Fruit fly (Drosophila melanogaster) whole organism, embryonic: ENCODE data around the gene HisCl1.

ENCODE experiments used
- Atf6 ChIP-seq: fragments of 200-800 bp; sonication (Bioruptor generic); IDR thresholded peaks from 2 replicates; pipeline ENCODE4 v1.3.6; 2022; ENCODE audit warnings: missing biosample characterization, missing genetic modification characterization
- Blimp-1 ChIP-seq: fragments of 200-800 bp; sonication (Bioruptor generic); optimal IDR thresholded peaks from 3 replicates; lab custom pipeline; 2018; ENCODE audit warnings: missing biosample characterization, missing genetic modification characterization, mild to moderate bottlenecking, moderate library complexity, missing genetic modification reagents
- CG10267 ChIP-seq: fragments of 200-800 bp; sonication (Bioruptor generic); optimal IDR thresholded peaks from 2 replicates; lab custom pipeline; 2018; ENCODE audit warnings: missing biosample characterization, mild to moderate bottlenecking, missing genetic modification characterization, moderate library complexity
- CG10462 ChIP-seq: fragments of 200-800 bp; sonication (Bioruptor generic); optimal IDR thresholded peaks from 2 replicates; lab custom pipeline; 2016; ENCODE audit warnings: missing biosample characterization, missing genetic modification characterization
- CG10654 ChIP-seq: fragments of 200-800 bp; sonication (Bioruptor generic); optimal IDR thresholded peaks from 2 replicates; lab custom pipeline; 2016; ENCODE audit warnings: missing biosample characterization, missing genetic modification characterization
- CG10979 ChIP-seq: fragments of 200-800 bp; sonication (Bioruptor generic); optimal IDR thresholded peaks from 2 replicates; lab custom pipeline; 2018; ENCODE audit warnings: missing biosample characterization, mild to moderate bottlenecking, missing genetic modification characterization, moderate library complexity
- CG11456 ChIP-seq: fragments of 200-800 bp; sonication (Bioruptor generic); IDR thresholded peaks from 3 replicates; pipeline ENCODE4 v1.3.6; 2022; ENCODE audit warnings: missing biosample characterization, missing genetic modification characterization
- CG12071 ChIP-seq: fragments of 200-800 bp; sonication (Bioruptor generic); optimal IDR thresholded peaks from 3 replicates; lab custom pipeline; 2018; ENCODE audit warnings: missing biosample characterization, mild to moderate bottlenecking, missing genetic modification characterization
- CG12219 ChIP-seq: fragments of 200-800 bp; sonication (Bioruptor generic); optimal IDR thresholded peaks from 3 replicates; lab custom pipeline; 2018; ENCODE audit warnings: missing biosample characterization, mild to moderate bottlenecking, missing genetic modification characterization
- CG12659 ChIP-seq: fragments of 200-800 bp; sonication (Bioruptor generic); optimal IDR thresholded peaks from 3 replicates; lab custom pipeline; 2017; ENCODE audit warnings: mild to moderate bottlenecking, missing biosample characterization, missing genetic modification reagents, missing genetic modification characterization
- CG13424 ChIP-seq: fragments of 200-800 bp; sonication (Bioruptor generic); optimal IDR thresholded peaks from 2 replicates; lab custom pipeline; 2019; ENCODE audit warnings: missing biosample characterization, mild to moderate bottlenecking, missing genetic modification characterization, moderate library complexity
- CG1529 ChIP-seq: fragments of 200-800 bp; sonication (Bioruptor generic); optimal IDR thresholded peaks from 3 replicates; lab custom pipeline; 2018; ENCODE audit warnings: missing biosample characterization, missing genetic modification characterization
- CG17385 ChIP-seq: fragments of 200-800 bp; sonication (Bioruptor generic); optimal IDR thresholded peaks from 3 replicates; lab custom pipeline; 2018; ENCODE audit warnings: missing biosample characterization, mild to moderate bottlenecking, missing genetic modification characterization
- CG1832 ChIP-seq: fragments of 200-800 bp; sonication (Bioruptor generic); optimal IDR thresholded peaks from 2 replicates; lab custom pipeline; 2017; ENCODE audit warnings: missing biosample characterization, mild to moderate bottlenecking, missing genetic modification characterization, inconsistent platforms
- CG31441 ChIP-seq: fragments of 200-800 bp; sonication (Bioruptor generic); IDR thresholded peaks from 2 replicates; pipeline ENCODE4 v1.3.6; 2022; ENCODE audit warnings: missing biosample characterization, missing genetic modification characterization
- CG3281 ChIP-seq: fragments of 200-800 bp; sonication (Bioruptor generic); optimal IDR thresholded peaks from 3 replicates; lab custom pipeline; 2017; ENCODE audit warnings: missing biosample characterization, mild to moderate bottlenecking, missing genetic modification characterization
- CG3407 ChIP-seq: fragments of 200-800 bp; sonication (Bioruptor generic); optimal IDR thresholded peaks from 2 replicates; lab custom pipeline; 2018; ENCODE audit warnings: missing biosample characterization, mild to moderate bottlenecking, missing genetic modification characterization
- CG3726 ChIP-seq: fragments of 200-800 bp; sonication (Bioruptor generic); IDR thresholded peaks from 3 replicates; pipeline ENCODE4, ENCODE4 v1.3.6; 2022; ENCODE audit warnings: missing biosample characterization, missing genetic modification characterization
- CG6765 ChIP-seq: fragments of 200-800 bp; sonication (Bioruptor generic); optimal IDR thresholded peaks from 3 replicates; lab custom pipeline; 2017; ENCODE audit warnings: missing biosample characterization, mild to moderate bottlenecking, missing genetic modification characterization
- CG8359 ChIP-seq: fragments of 200-800 bp; sonication (Bioruptor generic); optimal IDR thresholded peaks from 2 replicates; lab custom pipeline; 2017; ENCODE audit warnings: missing biosample characterization, mild to moderate bottlenecking, missing genetic modification characterization, borderline replicate concordance
- CG8388 ChIP-seq: fragments of 200-800 bp; sonication (Bioruptor generic); optimal IDR thresholded peaks from 2 replicates; lab custom pipeline; 2019; ENCODE audit warnings: missing biosample characterization, mild to moderate bottlenecking, missing genetic modification characterization, moderate library complexity
- CG9215 ChIP-seq: fragments of 200-800 bp; sonication (Bioruptor generic); IDR thresholded peaks from 2 replicates; pipeline ENCODE4 v1.3.6; 2022; ENCODE audit warnings: missing biosample characterization, missing genetic modification characterization
- CG9817 ChIP-seq: fragments of 200-800 bp; sonication (Bioruptor generic); optimal IDR thresholded peaks from 2 replicates; lab custom pipeline; 2018; ENCODE audit warnings: missing biosample characterization, mild to moderate bottlenecking, missing genetic modification characterization, moderate library complexity
- CTCF ChIP-seq: fragments of 200-800 bp; sonication (Bioruptor generic); optimal IDR thresholded peaks from 2 replicates; lab custom pipeline; 2017; ENCODE audit warnings: missing biosample characterization, mild to moderate bottlenecking, missing genetic modification characterization, moderate library complexity
- D19A ChIP-seq: fragments of 200-800 bp; optimal IDR thresholded peaks from 3 replicates; lab custom pipeline; 2019; ENCODE audit warnings: missing biosample characterization, mild to moderate bottlenecking, missing genetic modification characterization, moderate library complexity
- Deaf1 ChIP-seq: fragments of 200-800 bp; optimal IDR thresholded peaks from 3 replicates; lab custom pipeline; 2019; ENCODE audit warnings: missing biosample characterization, mild to moderate bottlenecking, missing genetic modification characterization, moderate library complexity
- E2f2 ChIP-seq: fragments of 200-800 bp; sonication (Bioruptor generic); IDR thresholded peaks from 2 replicates; pipeline ENCODE4 v1.3.6; 2022; ENCODE audit warnings: missing biosample characterization, missing genetic modification characterization
- Hr51 ChIP-seq, 2 experiments: fragments of 200-800 bp; sonication (Bioruptor generic); optimal IDR thresholded peaks; 2 replicates in 1 of 2; 3 replicates in 1 of 2; lab custom pipeline; 2016 to 2018; ENCODE audit warnings: missing biosample characterization in 2 of 2, missing genetic modification characterization in 2 of 2, mild to moderate bottlenecking in 1 of 2, moderate library complexity in 1 of 2
- Med ChIP-seq: fragments of 200-800 bp; sonication (Bioruptor generic); peaks from one replicate; lab custom pipeline; 2016; ENCODE audit warnings: missing biosample characterization, missing genetic modification characterization, mild to moderate bottlenecking, inconsistent platforms, moderate library complexity
- Meics ChIP-seq: fragments of 200-800 bp; sonication (Bioruptor generic); optimal IDR thresholded peaks from 2 replicates; lab custom pipeline; 2017; ENCODE audit warnings: missing biosample characterization, mild to moderate bottlenecking, missing genetic modification characterization
- Nf-YA ChIP-seq: fragments of 200-800 bp; sonication (Bioruptor generic); IDR thresholded peaks from 2 replicates; pipeline ENCODE4 v1.3.6; 2022; ENCODE audit warnings: missing biosample characterization, missing genetic modification characterization
- Nf-YB ChIP-seq: fragments of 200-800 bp; sonication (Bioruptor generic); optimal IDR thresholded peaks from 3 replicates; lab custom pipeline; 2019; ENCODE audit warnings: missing biosample characterization, mild to moderate bottlenecking, missing genetic modification characterization, moderate library complexity
- Oli ChIP-seq: fragments of 200-800 bp; sonication (Bioruptor generic); optimal IDR thresholded peaks from 2 replicates; lab custom pipeline; 2018; ENCODE audit warnings: missing biosample characterization, mild to moderate bottlenecking, missing genetic modification characterization, moderate library complexity
- Rx ChIP-seq: fragments of 200-800 bp; sonication (Bioruptor generic); IDR thresholded peaks from 2 replicates; pipeline ENCODE4 v1.3.6; 2022; ENCODE audit warnings: missing biosample characterization, missing genetic modification characterization
- Sox100B ChIP-seq: fragments of 200-800 bp; sonication (Bioruptor generic); optimal IDR thresholded peaks from 3 replicates; lab custom pipeline; 2018; ENCODE audit warnings: missing biosample characterization, mild to moderate bottlenecking, missing genetic modification characterization
- Spps ChIP-seq: fragments of 200-800 bp; sonication (Bioruptor generic); optimal IDR thresholded peaks from 2 replicates; lab custom pipeline; 2018; ENCODE audit warnings: missing biosample characterization, mild to moderate bottlenecking, missing genetic modification characterization
- Tbp ChIP-seq: fragments of >200 bp; optimal IDR thresholded peaks from 2 replicates; lab custom pipeline; 2018; ENCODE audit warnings: missing biosample characterization, missing genetic modification characterization
- bcd ChIP-seq: fragments of 200-800 bp; sonication (Bioruptor generic); optimal IDR thresholded peaks from 2 replicates; lab custom pipeline; 2017; ENCODE audit warnings: missing biosample characterization, mild to moderate bottlenecking, missing genetic modification characterization
- dmrt99B ChIP-seq: fragments of 200-800 bp; sonication (Bioruptor generic); optimal IDR thresholded peaks from 2 replicates; lab custom pipeline; 2018; ENCODE audit warnings: missing biosample characterization, mild to moderate bottlenecking, missing genetic modification characterization, moderate library complexity
- esg ChIP-seq: fragments of 200-800 bp; sonication (Bioruptor generic); conservative IDR thresholded peaks from 2 replicates; pipeline ENCODE4 v1.3.6; 2022; ENCODE audit warnings: missing biosample characterization, missing genetic modification characterization
- fd3F ChIP-seq: fragments of 200-800 bp; sonication (Bioruptor generic); optimal IDR thresholded peaks from 2 replicates; lab custom pipeline; 2018; ENCODE audit warnings: missing biosample characterization, mild to moderate bottlenecking, missing genetic modification characterization, moderate library complexity
- hbn ChIP-seq: fragments of 200-800 bp; sonication (Bioruptor generic); IDR thresholded peaks from 2 replicates; pipeline ENCODE4 v1.3.6; 2022; ENCODE audit warnings: missing biosample characterization, missing genetic modification characterization; ENCODE audit not compliant: partially characterized antibody
- inv ChIP-seq: fragments of 200-800 bp; sonication (Bioruptor generic); IDR thresholded peaks from 2 replicates; pipeline ENCODE4 v1.3.6; 2022; ENCODE audit warnings: missing biosample characterization, missing genetic modification characterization; ENCODE audit not compliant: partially characterized antibody
- kah ChIP-seq: fragments of 200-800 bp; sonication (Bioruptor generic); optimal IDR thresholded peaks from 2 replicates; lab custom pipeline; 2018; ENCODE audit warnings: missing biosample characterization, mild to moderate bottlenecking, missing genetic modification characterization
- oc ChIP-seq: fragments of 200-800 bp; sonication (Bioruptor generic); optimal IDR thresholded peaks from 2 replicates; lab custom pipeline; 2018; ENCODE audit warnings: missing biosample characterization, mild to moderate bottlenecking, missing genetic modification characterization, moderate library complexity
- onecut ChIP-seq: fragments of 200-800 bp; sonication (Bioruptor generic); IDR thresholded peaks from 2 replicates; pipeline ENCODE4 v1.3.6; 2022; ENCODE audit warnings: missing biosample characterization, missing genetic modification characterization
- pum ChIP-seq: fragments of 200-800 bp; sonication (Bioruptor generic); optimal IDR thresholded peaks from 2 replicates; lab custom pipeline; 2016; ENCODE audit warnings: missing biosample characterization, missing genetic modification characterization
- repo ChIP-seq: fragments of 200-800 bp; sonication (Bioruptor generic); optimal IDR thresholded peaks from 2 replicates; lab custom pipeline; 2016; ENCODE audit warnings: missing biosample characterization, missing genetic modification characterization
- sd ChIP-seq: fragments of 200-800 bp; sonication (Bioruptor generic); optimal IDR thresholded peaks from 3 replicates; lab custom pipeline; 2018; ENCODE audit warnings: missing biosample characterization, mild to moderate bottlenecking, missing genetic modification characterization, moderate library complexity
- trh ChIP-seq: fragments of 200-800 bp; sonication (Bioruptor generic); optimal IDR thresholded peaks from 2 replicates; lab custom pipeline; 2016; ENCODE audit warnings: missing biosample characterization, missing genetic modification characterization
- zen2 ChIP-seq: fragments of 200-800 bp; sonication (Bioruptor generic); IDR thresholded peaks from 3 replicates; pipeline ENCODE4 v1.3.6; 2022; ENCODE audit warnings: missing biosample characterization, missing genetic modification characterization; ENCODE audit not compliant: partially characterized antibody

The HisCl1 gene

dm6 chr3R:11809620-11810019, 22.6 kb downstream of the HisCl1 start (continued):
- TF ChIP-seq Oli (peak; percentile 66), fd3F (GFP tag; lab: Kevin White, UChicago) (peak; percentile 49), CG1832 (GFP tag; lab: Kevin White, UChicago) (no peak), Spps (tag; lab: Kevin White, UChicago) (peak; percentile 15), oc (peak; percentile 62), zen2 (GFP tag; lab: Robert Waterston, UW) (no peak), hbn (GFP tag; lab: Robert Waterston, UW) (no peak), Atf6 (GFP tag; lab: Robert Waterston, UW) (peak; percentile 61; the same call in 1 of the 2 replicates), kah (GFP tag; lab: Kevin White, UChicago) (peak; percentile 18), dmrt99B (peak; percentile 51), CG9817 (tag; lab: Kevin White, UChicago) (no peak), CG1529 (peak; percentile 23), CG8388 (peak; percentile 63), D19A (peak; percentile 38), Meics (peak; percentile 19), CG3281 (GFP tag; lab: Kevin White, UChicago) (peak; percentile 70), CG3407 (GFP tag; lab: Kevin White, UChicago) (peak; percentile 9), onecut (GFP tag; lab: Robert Waterston, UW) (peak; percentile 31; the same call in 1 of the 2 replicates), Sox100B (GFP tag; lab: Kevin White, UChicago) (peak; percentile 63), bcd (GFP tag; lab: Kevin White, UChicago) (no peak), esg (no peak), CG10267 (peak; percentile 33), E2f2 (no peak), Deaf1 (tag; lab: Kevin White, UChicago) (peak; percentile 22), CG10462 (GFP tag; lab: Kevin White, UChicago) (no peak), CTCF (GFP tag; lab: Kevin White, UChicago) (peak; percentile 42), Nf-YA (GFP tag; lab: Robert Waterston, UW) (no peak), CG10654 (GFP tag; lab: Kevin White, UChicago) (no peak), CG6765 (GFP tag; lab: Kevin White, UChicago) (peak; percentile 27), CG11456 (GFP tag; lab: Robert Waterston, UW) (no peak), CG12219 (GFP tag; lab: Kevin White, UChicago) (peak; percentile 57), CG3726 (GFP tag; lab: Robert Waterston, UW) (no peak), inv (no peak), CG17385 (peak; percentile 41), repo (GFP tag; lab: Kevin White, UChicago) (no peak), Hr51 (GFP tag; optimal IDR thresholded peaks at IDR 0.05; lab: Kevin White, UChicago) (peak in 1 of 2 experiments; percentile 75), CG12071 (GFP tag; lab: Kevin White, UChicago) (peak; percentile 86), Rx (GFP tag; lab: Robert Waterston, UW) (no peak), Nf-YB (peak; percentile 69), CG31441 (peak; percentile 80), Blimp-1 (GFP tag; lab: Kevin White, UChicago) (peak; percentile 26), CG12659 (GFP tag; lab: Kevin White, UChicago) (peak; percentile 22), pum (GFP tag; lab: Kevin White, UChicago) (no peak), CG10979 (tag; lab: Kevin White, UChicago) (peak; percentile 53), CG9215 (no peak), CG8359 (GFP tag; lab: Kevin White, UChicago) (peak; percentile 15), trh (GFP tag; lab: Kevin White, UChicago) (no peak), CG13424 (tag; lab: Kevin White, UChicago) (peak; percentile 43), Med (GFP tag; lab: Kevin White, UChicago) (peak; percentile 68), Tbp (GFP tag; lab: Kevin White, UChicago) (no peak), sd (tag; lab: Kevin White, UChicago) (peak; percentile 44)
